Worm (Caenorhabditis elegans): Measurements from ENCODE around the gene eppl-1.

Gene eppl-1

DNA sequence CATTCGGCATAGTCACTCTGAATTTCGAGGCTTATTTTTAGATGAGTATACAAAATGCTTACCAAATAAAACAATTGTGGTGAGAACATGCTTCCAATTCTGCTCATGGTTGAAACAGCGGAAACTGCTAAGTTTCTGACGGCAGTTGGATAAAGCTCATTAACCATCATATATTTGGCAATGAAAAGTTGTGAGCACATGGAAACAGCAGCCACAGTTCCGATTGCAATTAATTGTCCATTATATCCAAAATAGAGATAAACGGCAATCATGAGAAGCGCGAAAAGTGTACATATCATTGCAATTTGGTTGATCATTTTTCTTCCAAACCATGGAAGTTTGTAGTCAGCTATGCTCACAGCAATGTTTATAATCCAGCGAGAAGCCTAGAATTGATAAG, 9.6 kb upstream of the eppl-1 start:
- TF ChIP-seq nhr-232 (tag; optimal IDR thresholded peaks at IDR 0.05) (no peak), T23F11.4 (GFP tag; optimal IDR thresholded peaks at IDR 0.05) (no peak), nfya-1 (tag; optimal IDR thresholded peaks at IDR 0.05) (no peak), unc-42 (tag; optimal IDR thresholded peaks at IDR 0.05) (no peak), lim-6 (tag; optimal IDR thresholded peaks at IDR 0.05) (no peak), dmd-4 (tag; optimal IDR thresholded peaks at IDR 0.05; ENCODE audit: borderline replicate concordance) (no peak), tbx-7 (tag; optimal IDR thresholded peaks at IDR 0.05) (no peak), tbx-2 (tag; optimal IDR thresholded peaks at IDR 0.05) (no peak), K02D7.2 (tag; optimal IDR thresholded peaks at IDR 0.05) (no peak), zip-5 (tag; optimal IDR thresholded peaks at IDR 0.05) (no peak), gmeb-2 (tag; optimal IDR thresholded peaks at IDR 0.05) (no peak), fax-1 (tag; optimal IDR thresholded peaks at IDR 0.05) (no peak), Y22D7AL.16 (tag; optimal IDR thresholded peaks at IDR 0.05) (no peak), rnt-1 (tag; optimal IDR thresholded peaks at IDR 0.05) (no peak), pag-3 (tag; optimal IDR thresholded peaks at IDR 0.05; ENCODE audit: borderline replicate concordance) (no peak), elt-2 (tag; optimal IDR thresholded peaks at IDR 0.05) (no peak), ceh-22 (tag; optimal IDR thresholded peaks at IDR 0.05) (no peak), pros-1 (tag; optimal IDR thresholded peaks at IDR 0.05) (no peak), npax-4 (tag; optimal IDR thresholded peaks at IDR 0.05) (no peak), pat-9 (tag; optimal IDR thresholded peaks at IDR 0.05) (no peak)

DNA sequence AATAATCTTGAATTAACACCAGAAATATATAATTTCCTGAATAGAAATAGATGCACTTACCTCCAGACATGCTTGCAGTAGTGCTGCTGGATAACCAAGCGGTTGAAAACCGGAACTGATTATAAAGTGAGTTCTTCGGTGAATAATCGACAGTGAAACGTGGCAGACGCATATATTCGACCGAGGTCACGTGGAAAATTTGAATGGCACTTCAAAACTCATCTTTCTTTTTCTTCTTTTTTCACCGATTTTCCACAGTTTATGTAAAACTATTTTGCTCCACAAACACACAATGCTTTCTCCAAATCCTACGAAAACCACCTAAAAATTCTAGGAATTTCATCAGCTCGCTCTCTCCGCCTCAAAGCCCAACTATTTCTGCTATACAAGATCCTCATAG, 8.6 kb upstream of the eppl-1 start, which contains the start of gene ant-1.4:
TSS of gene ant-1.4 (minus strand) at position 101 of the 400 bp plus-strand sequence.
- TF ChIP-seq npax-4 (tag; optimal IDR thresholded peaks at IDR 0.05) (no peak), C08G9.2 (tag; optimal IDR thresholded peaks at IDR 0.05) (no peak), ceh-30 (tag; optimal IDR thresholded peaks at IDR 0.05) (no peak), ceh-34 (tag; optimal IDR thresholded peaks at IDR 0.05) (no peak), sox-4 (tag; optimal IDR thresholded peaks at IDR 0.05) (no peak), hlh-8 (tag; optimal IDR thresholded peaks at IDR 0.05) (no peak), C38D4.7 (GFP tag; optimal IDR thresholded peaks at IDR 0.05) (no peak), pha-4 (tag; optimal IDR thresholded peaks at IDR 0.05) (no peak), ceh-24 (tag; optimal IDR thresholded peaks at IDR 0.05) (no peak), hlh-15 (tag; optimal IDR thresholded peaks at IDR 0.05) (no peak), ref-2 (tag; optimal IDR thresholded peaks at IDR 0.05) (no peak), K02D7.2 (tag; optimal IDR thresholded peaks at IDR 0.05) (no peak), hlh-13 (GFP tag; optimal IDR thresholded peaks at IDR 0.05) (no peak), ahr-1 (tag; optimal IDR thresholded peaks at IDR 0.05) (no peak), mec-3 (tag; optimal IDR thresholded peaks at IDR 0.05; ENCODE audit: borderline replicate concordance) (no peak), unc-3 (GFP tag; conservative IDR thresholded peaks at IDR 0.05) (no peak), unc-3 (tag; optimal IDR thresholded peaks at IDR 0.05) (no peak), ceh-6 (GFP tag; optimal IDR thresholded peaks at IDR 0.05) (no peak), che-1 (tag; optimal IDR thresholded peaks at IDR 0.05) (no peak), ama-1 (optimal IDR thresholded peaks at IDR 0.05) (no peak), tbx-2 (tag; optimal IDR thresholded peaks at IDR 0.05) (no peak)

DNA sequence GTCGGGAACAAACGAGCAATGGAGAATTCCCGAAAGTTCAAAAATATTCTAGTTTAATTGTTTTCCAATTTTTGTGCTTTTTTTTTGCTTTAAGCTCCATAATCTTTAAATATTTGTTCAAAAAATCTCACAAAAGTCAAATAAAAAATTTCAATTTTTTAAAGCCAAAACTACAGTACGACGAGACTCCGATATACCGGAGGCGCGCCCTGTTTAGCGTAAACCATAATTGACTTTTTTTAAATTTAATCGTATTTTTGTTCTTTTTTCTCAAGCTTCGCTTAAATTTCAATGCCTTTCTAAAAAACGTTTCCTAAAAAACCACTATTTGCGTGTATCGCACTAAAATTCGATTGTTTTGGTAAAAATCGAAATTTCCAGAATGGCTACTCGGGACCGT, 5.3 kb upstream of the eppl-1 start, which contains the start of gene syx-4:
TSS of gene syx-4 (plus strand) at position 382 of the 400 bp plus-strand sequence.
- TF ChIP-seq ceh-30 (tag; optimal IDR thresholded peaks at IDR 0.05) (no peak), pros-1 (tag; optimal IDR thresholded peaks at IDR 0.05) (no peak), pqm-1 (tag; optimal IDR thresholded peaks at IDR 0.05) (no peak), lin-11 (tag; optimal IDR thresholded peaks at IDR 0.05) (no peak), hlh-13 (GFP tag; optimal IDR thresholded peaks at IDR 0.05) (no peak), nfya-1 (tag; optimal IDR thresholded peaks at IDR 0.05) (no peak), ztf-16 (tag; optimal IDR thresholded peaks at IDR 0.05) (no peak), hlh-30 (tag; optimal IDR thresholded peaks at IDR 0.05; ENCODE audit: insufficient read depth) (no peak), sdc-2 (tag; optimal IDR thresholded peaks at IDR 0.05) (no peak), nhr-232 (tag; optimal IDR thresholded peaks at IDR 0.05) (no peak), sox-4 (tag; optimal IDR thresholded peaks at IDR 0.05) (no peak), mec-3 (tag; optimal IDR thresholded peaks at IDR 0.05; ENCODE audit: borderline replicate concordance) (no peak), unc-86 (tag; optimal IDR thresholded peaks at IDR 0.05) (no peak), unc-42 (tag; optimal IDR thresholded peaks at IDR 0.05) (no peak), nhr-11 (tag; optimal IDR thresholded peaks at IDR 0.05) (no peak), sox-2 (GFP tag; IDR thresholded peaks at IDR 0.05) (no peak), npax-4 (tag; optimal IDR thresholded peaks at IDR 0.05) (no peak), K02D7.2 (tag; optimal IDR thresholded peaks at IDR 0.05) (no peak)
